Fruit fly (Drosophila melanogaster) whole organism, embryonic: Measurements from ENCODE around the gene ocn.

ENCODE experiments used
- Adf1 ChIP-seq: fragments of 200-800 bp; sonication (Bioruptor generic); IDR thresholded peaks from 2 replicates; pipeline ENCODE4 v1.3.6; 2022; ENCODE audit warnings: missing biosample characterization, missing genetic modification characterization
- BtbVII ChIP-seq: fragments of 200-800 bp; sonication (Bioruptor generic); optimal IDR thresholded peaks from 3 replicates; lab custom pipeline; 2017; ENCODE audit warnings: missing biosample characterization, mild to moderate bottlenecking, missing genetic modification characterization
- CG10209 ChIP-seq: fragments of 200-800 bp; sonication (Bioruptor generic); optimal IDR thresholded peaks from 3 replicates; lab custom pipeline; 2017; ENCODE audit warnings: missing biosample characterization, mild to moderate bottlenecking, missing genetic modification characterization, missing genetic modification reagents
- CG10979 ChIP-seq: fragments of 200-800 bp; sonication (Bioruptor generic); optimal IDR thresholded peaks from 2 replicates; lab custom pipeline; 2018; ENCODE audit warnings: missing biosample characterization, mild to moderate bottlenecking, missing genetic modification characterization, moderate library complexity
- CG11085 ChIP-seq: fragments of 200-800 bp; sonication (Bioruptor generic); IDR thresholded peaks from 2 replicates; pipeline ENCODE4 v1.3.6; 2022; ENCODE audit warnings: missing biosample characterization, missing genetic modification characterization
- CG11504 ChIP-seq: fragments of 200-800 bp; sonication (Bioruptor generic); optimal IDR thresholded peaks from 3 replicates; lab custom pipeline; 2019; ENCODE audit warnings: missing biosample characterization, mild to moderate bottlenecking, missing genetic modification characterization, moderate library complexity
- CG12659 ChIP-seq: fragments of 200-800 bp; sonication (Bioruptor generic); optimal IDR thresholded peaks from 3 replicates; lab custom pipeline; 2017; ENCODE audit warnings: mild to moderate bottlenecking, missing biosample characterization, missing genetic modification reagents, missing genetic modification characterization
- CG12942 ChIP-seq: fragments of 200-800 bp; sonication (Bioruptor generic); optimal IDR thresholded peaks from 3 replicates; lab custom pipeline; 2016; ENCODE audit warnings: missing biosample characterization, missing genetic modification characterization
- CG13624 ChIP-seq: fragments of 200-800 bp; sonication (Bioruptor generic); optimal IDR thresholded peaks from 2 replicates; lab custom pipeline; 2016; ENCODE audit warnings: missing biosample characterization, missing genetic modification characterization
- CG15011 ChIP-seq: fragments of 200-800 bp; sonication (Bioruptor generic); optimal IDR thresholded peaks from 3 replicates; lab custom pipeline; 2018; ENCODE audit warnings: missing biosample characterization, mild to moderate bottlenecking, missing genetic modification characterization
- CG2120 ChIP-seq: fragments of 200-800 bp; sonication (Bioruptor generic); optimal IDR thresholded peaks from 3 replicates; lab custom pipeline; 2016; ENCODE audit warnings: missing biosample characterization, missing genetic modification characterization
- CG31388 ChIP-seq: fragments of 200-800 bp; sonication (Bioruptor generic); optimal IDR thresholded peaks from 2 replicates; lab custom pipeline; 2016; ENCODE audit warnings: missing biosample characterization, missing genetic modification characterization
- CG31441 ChIP-seq: fragments of 200-800 bp; sonication (Bioruptor generic); IDR thresholded peaks from 2 replicates; pipeline ENCODE4 v1.3.6; 2022; ENCODE audit warnings: missing biosample characterization, missing genetic modification characterization
- CG32532 ChIP-seq: fragments of 200-800 bp; sonication (Bioruptor generic); IDR thresholded peaks from 2 replicates; pipeline ENCODE4 v1.3.6; 2022; ENCODE audit warnings: missing biosample characterization, missing genetic modification characterization
- CG34376 ChIP-seq: fragments of 200-800 bp; sonication (Bioruptor generic); optimal IDR thresholded peaks from 2 replicates; lab custom pipeline; 2018; ENCODE audit warnings: missing biosample characterization, mild to moderate bottlenecking, missing genetic modification characterization
- CG7556 ChIP-seq: fragments of 200-800 bp; sonication (Bioruptor generic); optimal IDR thresholded peaks from 2 replicates; lab custom pipeline; 2017; ENCODE audit warnings: missing biosample characterization, mild to moderate bottlenecking, missing genetic modification characterization
- CG9876 ChIP-seq: fragments of 200-800 bp; sonication (Bioruptor generic); optimal IDR thresholded peaks from 2 replicates; lab custom pipeline; 2016; ENCODE audit warnings: missing biosample characterization, missing genetic modification characterization
- CoRest ChIP-seq: fragments of 200-800 bp; sonication (Bioruptor generic); optimal IDR thresholded peaks from 3 replicates; lab custom pipeline; 2018; ENCODE audit warnings: missing biosample characterization, mild to moderate bottlenecking, missing genetic modification characterization, moderate library complexity
- D19B ChIP-seq: fragments of 200-800 bp; sonication (Bioruptor generic); optimal IDR thresholded peaks from 2 replicates; lab custom pipeline; 2017; ENCODE audit warnings: missing biosample characterization, mild to moderate bottlenecking, missing genetic modification characterization
- Dfd ChIP-seq, 2 experiments: fragments of >200 bp; optimal IDR thresholded peaks; 2 replicates each; lab custom pipeline; 2017; ENCODE audit warnings: missing biosample characterization in 2 of 2, missing genetic modification characterization in 2 of 2
- Dip2 ChIP-seq: fragments of 200-800 bp; sonication (Bioruptor generic); IDR thresholded peaks from 2 replicates; pipeline ENCODE4 v1.3.6; 2022; ENCODE audit warnings: missing biosample characterization, missing genetic modification characterization
- Dref ChIP-seq: fragments of 200-800 bp; sonication (Bioruptor generic); IDR thresholded peaks from 2 replicates; pipeline ENCODE4 v1.3.6; 2022; ENCODE audit warnings: missing biosample characterization, missing genetic modification characterization
- Jarid2 ChIP-seq: fragments of 200-800 bp; sonication (Bioruptor generic); optimal IDR thresholded peaks from 3 replicates; lab custom pipeline; 2017; ENCODE audit warnings: mild to moderate bottlenecking, missing biosample characterization, missing genetic modification reagents, missing genetic modification characterization
- Kr ChIP-seq: fragments of 200-800 bp; sonication (Bioruptor generic); optimal IDR thresholded peaks from 2 replicates; lab custom pipeline; 2017; ENCODE audit warnings: missing biosample characterization, mild to moderate bottlenecking, missing genetic modification characterization
- Ptx1 ChIP-seq: fragments of 200-800 bp; sonication (Bioruptor generic); IDR thresholded peaks from 2 replicates; pipeline ENCODE4 v1.3.6; 2022; ENCODE audit warnings: missing biosample characterization, missing genetic modification characterization
- Rfx ChIP-seq: fragments of 200-800 bp; sonication (Bioruptor generic); IDR thresholded peaks from 2 replicates; pipeline ENCODE4 v1.3.6; 2022; ENCODE audit warnings: missing biosample characterization, missing genetic modification characterization
- Usf ChIP-seq: fragments of 200-800 bp; sonication (Bioruptor generic); optimal IDR thresholded peaks from 2 replicates; lab custom pipeline; 2017; ENCODE audit warnings: missing genotype, missing biosample characterization, missing genetic modification characterization
- aop ChIP-seq: fragments of 200-800 bp; sonication (Bioruptor generic); IDR thresholded peaks from 2 replicates; pipeline ENCODE4 v1.3.6; 2022; ENCODE audit warnings: missing biosample characterization, missing genetic modification characterization
- bab2 ChIP-seq: fragments of 200-800 bp; sonication (Bioruptor generic); optimal IDR thresholded peaks from 2 replicates; lab custom pipeline; 2016; ENCODE audit warnings: missing biosample characterization, missing genetic modification characterization
- bcd ChIP-seq: fragments of 200-800 bp; sonication (Bioruptor generic); optimal IDR thresholded peaks from 2 replicates; lab custom pipeline; 2017; ENCODE audit warnings: missing biosample characterization, mild to moderate bottlenecking, missing genetic modification characterization
- cas ChIP-seq: fragments of 200-800 bp; sonication (Bioruptor generic); IDR thresholded peaks from 2 replicates; pipeline ENCODE4 v1.3.6; 2022; ENCODE audit warnings: missing biosample characterization, missing genetic modification characterization
- cwo ChIP-seq: fragments of 200-800 bp; sonication (Bioruptor generic); optimal IDR thresholded peaks from 3 replicates; lab custom pipeline; 2017; ENCODE audit warnings: missing biosample characterization, missing genetic modification characterization, mild to moderate bottlenecking, moderate library complexity, missing genetic modification reagents
- dmrt99B ChIP-seq: fragments of 200-800 bp; sonication (Bioruptor generic); optimal IDR thresholded peaks from 2 replicates; lab custom pipeline; 2018; ENCODE audit warnings: missing biosample characterization, mild to moderate bottlenecking, missing genetic modification characterization, moderate library complexity
- dysf ChIP-seq: fragments of 200-800 bp; sonication (Bioruptor generic); IDR thresholded peaks from 3 replicates; pipeline ENCODE4 v1.3.6; 2022; ENCODE audit warnings: missing biosample characterization, missing genetic modification characterization
- emc ChIP-seq: fragments of 200-800 bp; sonication (Bioruptor generic); optimal IDR thresholded peaks from 2 replicates; lab custom pipeline; 2016; ENCODE audit warnings: missing biosample characterization, missing genetic modification characterization
- ewg ChIP-seq: fragments of 200-800 bp; sonication (Bioruptor generic); optimal IDR thresholded peaks from 3 replicates; lab custom pipeline; 2017; ENCODE audit warnings: mild to moderate bottlenecking, missing biosample characterization, missing genetic modification reagents, missing genetic modification characterization
- ftz-f1 ChIP-seq: fragments of 200-800 bp; sonication (Bioruptor generic); optimal IDR thresholded peaks from 2 replicates; lab custom pipeline; 2016; ENCODE audit warnings: missing biosample characterization, missing genetic modification characterization
- gsb ChIP-seq: fragments of 200-800 bp; sonication (Bioruptor generic); IDR thresholded peaks from 2 replicates; pipeline ENCODE4 v1.3.6; 2022; ENCODE audit warnings: missing biosample characterization, missing genetic modification characterization
- jigr1 ChIP-seq: fragments of 200-800 bp; sonication (Bioruptor generic); IDR thresholded peaks from 3 replicates; pipeline ENCODE4 v1.3.6; 2022; ENCODE audit warnings: missing biosample characterization, missing genetic modification characterization
- jumu ChIP-seq: fragments of 200-800 bp; sonication (Bioruptor generic); optimal IDR thresholded peaks from 3 replicates; lab custom pipeline; 2016; ENCODE audit warnings: missing biosample characterization, missing genetic modification characterization
- kay ChIP-seq: fragments of 200-800 bp; sonication (Bioruptor generic); optimal IDR thresholded peaks from 2 replicates; lab custom pipeline; 2016; ENCODE audit warnings: missing biosample characterization, missing genetic modification characterization
- pan ChIP-seq, 4 experiments: fragments of >200 bp in 3 of 4; fragments of 200-800 bp in 1 of 4; sonication (Bioruptor generic) in 1 of 4; optimal IDR thresholded peaks in 3 of 4; IDR thresholded peaks in 1 of 4; 2 replicates each; pipeline versions ENCODE4 v1.3.6 to Lab custom; 2017 to 2022; ENCODE audit warnings: missing biosample characterization in 2 of 4, missing genetic modification characterization in 2 of 4, mixed read lengths in 1 of 4
- prd ChIP-seq, 3 experiments: fragments of >200 bp in 2 of 3; fragments of 200-800 bp in 1 of 3; sonication (Bioruptor generic) in 1 of 3; optimal IDR thresholded peaks in 2 of 3; IDR thresholded peaks in 1 of 3; 2 replicates in 2 of 3; 3 replicates in 1 of 3; pipeline versions ENCODE4 v1.3.6 to Lab custom; 2017 to 2022; ENCODE audit warnings: missing biosample characterization in 1 of 3, missing genetic modification characterization in 1 of 3
- ranshi ChIP-seq: fragments of 200-800 bp; sonication (Bioruptor generic); IDR thresholded peaks from 2 replicates; pipeline ENCODE4 v1.3.6; 2022; ENCODE audit warnings: missing biosample characterization, missing genetic modification characterization
- sc ChIP-seq, 3 experiments: fragments of >200 bp in 2 of 3; fragments of 200-800 bp in 1 of 3; sonication (Bioruptor generic) in 1 of 3; optimal IDR thresholded peaks; 2 replicates in 2 of 3; 3 replicates in 1 of 3; lab custom pipeline; 2017; ENCODE audit warnings: mild to moderate bottlenecking in 1 of 3, missing biosample characterization in 1 of 3, missing genetic modification characterization in 1 of 3, missing genetic modification reagents in 1 of 3
- tll ChIP-seq, 2 experiments: fragments of 200-800 bp in 1 of 2; fragments of >200 bp in 1 of 2; sonication (Bioruptor generic) in 1 of 2; optimal IDR thresholded peaks; 2 replicates each; lab custom pipeline; 2017 to 2019; ENCODE audit warnings: missing biosample characterization in 2 of 2, missing genetic modification characterization in 2 of 2, mild to moderate bottlenecking in 1 of 2, moderate library complexity in 1 of 2
- tup ChIP-seq: fragments of 200-800 bp; sonication (Bioruptor generic); optimal IDR thresholded peaks from 2 replicates; lab custom pipeline; 2016; ENCODE audit warnings: missing biosample characterization, mild to moderate bottlenecking, missing genetic modification characterization, moderate library complexity
- wek ChIP-seq: fragments of 200-800 bp; sonication (Bioruptor generic); optimal IDR thresholded peaks from 3 replicates; lab custom pipeline; 2018; ENCODE audit warnings: missing biosample characterization, mild to moderate bottlenecking, missing genetic modification characterization, moderate library complexity
- zfh1 ChIP-seq: fragments of 200-800 bp; sonication (Bioruptor generic); IDR thresholded peaks from 3 replicates; pipeline ENCODE4 v1.3.6; 2022; ENCODE audit warnings: missing biosample characterization, missing genetic modification characterization

The ocn gene

DNA sequence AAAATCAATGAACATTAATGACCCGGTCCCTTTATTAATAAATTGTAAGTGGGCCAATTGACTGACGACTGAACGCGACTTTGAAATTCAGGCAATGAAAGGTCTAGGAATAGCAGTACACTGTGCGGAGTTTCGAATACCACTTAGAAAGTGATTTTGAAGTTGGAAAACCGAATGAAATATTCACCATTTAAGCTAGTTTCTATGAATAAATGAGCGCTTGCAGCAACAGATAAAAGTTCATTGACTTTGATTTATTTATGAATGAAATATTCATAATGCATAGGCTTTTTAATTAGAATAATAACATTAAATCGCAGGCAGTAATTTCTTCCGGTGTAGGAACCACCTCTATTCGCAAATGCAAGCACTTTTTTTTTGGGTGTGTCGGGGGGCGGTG, 16.5 kb downstream of the ocn start (continued):
- TF ChIP-seq Dfd (GFP tag; optimal IDR thresholded peaks at IDR 0.05; lab: Kevin White, UChicago) (no peak), D19B (GFP tag; lab: Kevin White, UChicago) (no peak), bab2 (GFP tag; lab: Kevin White, UChicago) (no peak), CG12659 (GFP tag; lab: Kevin White, UChicago) (no peak), CG10209 (GFP tag; lab: Kevin White, UChicago) (no peak), bcd (GFP tag; lab: Kevin White, UChicago) (peak; percentile 21), emc (no peak), Jarid2 (GFP tag; lab: Kevin White, UChicago) (no peak), tll (GFP tag; optimal IDR thresholded peaks at IDR 0.05; lab: Kevin White, UChicago) (no peak), ewg (no peak), jigr1 (0 out of 3 replicates have a peak, but pooled peaks have one; percentile 21), CG34376 (no peak), wek (GFP tag; lab: Kevin White, UChicago) (no peak), CG11085 (GFP tag; lab: Robert Waterston, UW) (no peak), dmrt99B (tag; lab: Kevin White, UChicago) (peak; percentile 43), ftz-f1 (no peak), Kr (no peak), aop (GFP tag; lab: Robert Waterston, UW) (no peak), pan (optimal IDR thresholded peaks at IDR 0.05; lab: Kevin White, UChicago) (no peak), pan (GFP tag; optimal IDR thresholded peaks at IDR 0.05 in 1 of 2, IDR thresholded peaks at IDR 0.05 in 1 of 2) (peak in 1 of 2 experiments; percentile 29), CG10979 (tag; lab: Kevin White, UChicago) (peak; percentile 10), Ptx1 (GFP tag; lab: Robert Waterston, UW) (0 out of 2 replicates have a peak, but pooled peaks have one; percentile 31), CG2120 (GFP tag; lab: Kevin White, UChicago) (peak; percentile 10), sc (optimal IDR thresholded peaks at IDR 0.05; lab: Kevin White, UChicago) (no peak), sc (GFP tag; optimal IDR thresholded peaks at IDR 0.05; lab: Kevin White, UChicago) (no peak), dysf (GFP tag; lab: Robert Waterston, UW) (peak; percentile 59; the same call in 1 of the 3 replicates), Rfx (peak; percentile 47), zfh1 (GFP tag; lab: Robert Waterston, UW) (0 out of 3 replicates have a peak, but pooled peaks have one; percentile 46), CG31441 (GFP tag; lab: Robert Waterston, UW) (peak; percentile 24; the same call in 1 of the 2 replicates), CoRest (tag; lab: Kevin White, UChicago) (peak; percentile 6), BtbVII (no peak), CG12942 (no peak), Usf (GFP tag; lab: Kevin White, UChicago) (no peak), CG32532 (peak; percentile 27; the same call in 1 of the 2 replicates), CG13624 (GFP tag; lab: Kevin White, UChicago) (no peak), CG7556 (GFP tag; lab: Kevin White, UChicago) (no peak), CG15011 (GFP tag; lab: Kevin White, UChicago) (no peak), Dref (no peak), prd (optimal IDR thresholded peaks at IDR 0.05; lab: Kevin White, UChicago) (no peak), prd (GFP tag; IDR thresholded peaks at IDR 0.05; lab: Robert Waterston, UW) (peak; percentile 47; the same call in 1 of the 3 replicates), CG9876 (no peak), CG31388 (GFP tag; lab: Kevin White, UChicago) (no peak), ranshi (peak; percentile 9; the same call in 1 of the 2 replicates), tup (GFP tag; lab: Kevin White, UChicago) (no peak), Dip2 (no peak), jumu (GFP tag; lab: Kevin White, UChicago) (no peak), CG11504 (tag; lab: Kevin White, UChicago) (peak; percentile 53), gsb (GFP tag; lab: Robert Waterston, UW) (no peak), Adf1 (GFP tag; lab: Robert Waterston, UW) (no peak), cas (GFP tag; lab: Robert Waterston, UW) (no peak), kay (GFP tag; lab: Kevin White, UChicago) (no peak), cwo (GFP tag; lab: Kevin White, UChicago) (peak; percentile 8)
